Worm (Caenorhabditis elegans): ENCODE results near the gene C55A6.4.

DNA sequence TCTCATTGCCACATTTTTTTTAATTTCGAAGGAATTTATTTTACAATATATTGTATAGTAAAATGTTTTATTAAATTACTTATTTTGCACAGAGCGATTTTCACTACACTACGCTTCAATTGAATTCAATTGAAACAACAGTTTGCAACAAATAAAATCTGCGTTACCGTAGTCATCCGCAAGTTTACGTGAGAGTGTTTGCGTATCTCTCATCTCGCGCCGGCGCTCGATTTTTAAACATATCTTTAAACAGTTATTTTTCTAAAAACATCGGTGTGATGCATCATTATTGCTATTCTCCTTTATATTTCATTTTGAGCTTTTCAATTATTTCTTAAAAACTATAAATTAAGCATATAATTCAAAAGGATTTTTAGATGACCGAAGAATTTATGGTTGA is 36.6 kb upstream of the C55A6.4 start, which contains the start of gene duo-1:
- TF ChIP-seq ztf-1 (GFP tag; conservative IDR thresholded peaks at IDR 0.05) (no peak), R02D3.7 (tag; optimal IDR thresholded peaks at IDR 0.05) (no peak), unc-62 (GFP tag; optimal IDR thresholded peaks at IDR 0.05) (no peak), dmd-4 (tag; optimal IDR thresholded peaks at IDR 0.05) (no peak), sem-4 (tag; optimal IDR thresholded peaks at IDR 0.05) (no peak), ztf-4 (tag; optimal IDR thresholded peaks at IDR 0.05) (no peak), skn-1 (tag; optimal IDR thresholded peaks at IDR 0.05) (no peak), ztf-11 (tag; optimal IDR thresholded peaks at IDR 0.05) (no peak), snpc-4 (tag; optimal IDR thresholded peaks at IDR 0.05) (no peak), nhr-12 (tag; optimal IDR thresholded peaks at IDR 0.05) (no peak), lin-11 (tag; optimal IDR thresholded peaks at IDR 0.05) (no peak)

Data from whole organism, L2 larva.